Fruit fly (Drosophila melanogaster) whole organism, prepupa: ENCODE data around the gene Taf4.

Experiments
- Blimp-1 ChIP-seq: fragments of 200-800 bp; sonication (Bioruptor generic); optimal IDR thresholded peaks from 3 replicates; lab custom pipeline; 2017; ENCODE audit warnings: missing biosample characterization, missing genetic modification characterization, mild to moderate bottlenecking, moderate library complexity, missing genetic modification reagents
- CG10631 ChIP-seq: fragments of 200-800 bp; sonication (Bioruptor generic); optimal IDR thresholded peaks from 2 replicates; lab custom pipeline; 2016; ENCODE audit warnings: missing biosample characterization, missing genetic modification characterization
- CG10669 ChIP-seq: fragments of 200-800 bp; sonication (Bioruptor generic); optimal IDR thresholded peaks from 3 replicates; lab custom pipeline; 2018; ENCODE audit warnings: missing biosample characterization, mild to moderate bottlenecking, missing genetic modification characterization, moderate library complexity
- CG11294 ChIP-seq: fragments of 200-800 bp; sonication (Bioruptor generic); IDR thresholded peaks from 2 replicates; pipeline ENCODE4 v1.3.6; 2022; ENCODE audit warnings: missing biosample characterization, missing genetic modification characterization
- CG11762 ChIP-seq: fragments of 200-800 bp; sonication (Bioruptor generic); optimal IDR thresholded peaks from 3 replicates; lab custom pipeline; 2016; ENCODE audit warnings: missing biosample characterization, missing genetic modification characterization; ENCODE audit not compliant: insufficient read depth
- CG11902 ChIP-seq: fragments of 200-800 bp; sonication (Bioruptor generic); optimal IDR thresholded peaks from 3 replicates; lab custom pipeline; 2016; ENCODE audit warnings: missing biosample characterization, missing genetic modification characterization
- CG15336 ChIP-seq: fragments of 200-800 bp; sonication (Bioruptor generic); IDR thresholded peaks from 2 replicates; pipeline ENCODE4 v1.3.6; 2022; ENCODE audit warnings: missing biosample characterization, missing genetic modification characterization
- CG1621 ChIP-seq: fragments of 200-800 bp; sonication (Bioruptor generic); optimal IDR thresholded peaks from 3 replicates; lab custom pipeline; 2018; ENCODE audit warnings: missing biosample characterization, mild to moderate bottlenecking, missing genetic modification characterization
- CG16779 ChIP-seq: fragments of 200-800 bp; sonication (Bioruptor generic); optimal IDR thresholded peaks from 3 replicates; lab custom pipeline; 2017; ENCODE audit warnings: missing biosample characterization, mild to moderate bottlenecking, missing genetic modification characterization
- CG3032 ChIP-seq: fragments of 200-800 bp; optimal IDR thresholded peaks from 2 replicates; lab custom pipeline; 2019; ENCODE audit warnings: missing biosample characterization, mild to moderate bottlenecking, missing genetic modification characterization, moderate library complexity
- CG31627 ChIP-seq: fragments of 200-800 bp; sonication (Bioruptor generic); optimal IDR thresholded peaks from 3 replicates; lab custom pipeline; 2016; ENCODE audit warnings: missing biosample characterization, missing genetic modification characterization
- CG3919 ChIP-seq: fragments of 200-800 bp; sonication (Bioruptor generic); optimal IDR thresholded peaks from 3 replicates; lab custom pipeline; 2016; ENCODE audit warnings: missing biosample characterization, missing genetic modification characterization
- CG4318 ChIP-seq: fragments of 200-800 bp; sonication (Bioruptor generic); optimal IDR thresholded peaks from 3 replicates; lab custom pipeline; 2017; ENCODE audit warnings: missing biosample characterization, mild to moderate bottlenecking, missing genetic modification characterization
- CG6276 ChIP-seq: fragments of 200-800 bp; sonication (Bioruptor generic); optimal IDR thresholded peaks from 2 replicates; lab custom pipeline; 2017; ENCODE audit warnings: missing biosample characterization, mild to moderate bottlenecking, missing genetic modification characterization
- CG6792 ChIP-seq: fragments of 200-800 bp; sonication (Bioruptor generic); optimal IDR thresholded peaks from 3 replicates; lab custom pipeline; 2016; ENCODE audit warnings: missing biosample characterization, missing genetic modification characterization
- CG6854 ChIP-seq: fragments of 200-800 bp; sonication (Bioruptor generic); optimal IDR thresholded peaks from 2 replicates; lab custom pipeline; 2017; ENCODE audit warnings: missing biosample characterization, mild to moderate bottlenecking, missing genetic modification characterization
- CG8119 ChIP-seq: fragments of 200-800 bp; sonication (Bioruptor generic); IDR thresholded peaks from 3 replicates; pipeline ENCODE4 v1.3.6; 2022; ENCODE audit warnings: missing biosample characterization, missing genetic modification characterization
- CG9139 ChIP-seq: fragments of 200-800 bp; sonication (Bioruptor generic); optimal IDR thresholded peaks from 3 replicates; lab custom pipeline; 2017; ENCODE audit warnings: missing biosample characterization, mild to moderate bottlenecking, missing genetic modification characterization
- Eip75B ChIP-seq: fragments of 200-800 bp; sonication (Bioruptor generic); optimal IDR thresholded peaks from 3 replicates; lab custom pipeline; 2016; ENCODE audit warnings: missing biosample characterization, missing genetic modification characterization
- Eip78C ChIP-seq: fragments of 200-800 bp; sonication (Bioruptor generic); peaks from one replicate; lab custom pipeline; 2016; ENCODE audit warnings: missing biosample characterization, missing genetic modification characterization
- Eip93F ChIP-seq: fragments of 200-800 bp; sonication (Bioruptor generic); optimal IDR thresholded peaks from 2 replicates; lab custom pipeline; 2016; ENCODE audit warnings: missing biosample characterization, mild to moderate bottlenecking, missing genetic modification characterization
- Ets21C ChIP-seq: fragments of 200-800 bp; sonication (Bioruptor generic); optimal IDR thresholded peaks from 3 replicates; lab custom pipeline; 2016; ENCODE audit warnings: missing biosample characterization, missing genetic modification characterization
- Ets96B ChIP-seq: fragments of 200-800 bp; optimal IDR thresholded peaks from 2 replicates; lab custom pipeline; 2019; ENCODE audit warnings: missing biosample characterization, mild to moderate bottlenecking, missing genetic modification characterization, moderate library complexity
- Gug ChIP-seq: fragments of 200-800 bp; sonication (Bioruptor generic); IDR thresholded peaks from 2 replicates; pipeline ENCODE4 v1.3.6; 2022; ENCODE audit warnings: missing biosample characterization, missing genetic modification characterization
- Hr38 ChIP-seq: sonication (Bioruptor generic); optimal IDR thresholded peaks from 2 replicates; lab custom pipeline; 2016; ENCODE audit warnings: missing biosample characterization, missing genetic modification characterization
- Hr4 ChIP-seq: fragments of 200-800 bp; sonication (Bioruptor generic); optimal IDR thresholded peaks from 3 replicates; lab custom pipeline; 2016; ENCODE audit warnings: missing biosample characterization, missing genetic modification characterization
- Lpt ChIP-seq: fragments of 200-800 bp; sonication (Bioruptor generic); optimal IDR thresholded peaks from 3 replicates; lab custom pipeline; 2016; ENCODE audit warnings: missing biosample characterization, missing genetic modification characterization
- OdsH ChIP-seq: fragments of 200-800 bp; sonication (Bioruptor generic); optimal IDR thresholded peaks from 3 replicates; lab custom pipeline; 2016; ENCODE audit warnings: missing biosample characterization, missing genetic modification characterization
- Smox ChIP-seq: fragments of 200-800 bp; sonication (Bioruptor generic); optimal IDR thresholded peaks from 3 replicates; lab custom pipeline; 2016; ENCODE audit warnings: missing biosample characterization, missing genetic modification characterization
- Sox102F ChIP-seq: fragments of 200-800 bp; sonication (Bioruptor generic); optimal IDR thresholded peaks from 2 replicates; lab custom pipeline; 2016; ENCODE audit warnings: missing biosample characterization, mild to moderate bottlenecking, missing genetic modification characterization
- Sox14 ChIP-seq: fragments of 200-800 bp; sonication (Bioruptor generic); optimal IDR thresholded peaks from 3 replicates; lab custom pipeline; 2016; ENCODE audit warnings: missing biosample characterization, missing genetic modification characterization
- Sox15 ChIP-seq: fragments of 200-800 bp; sonication (Bioruptor generic); optimal IDR thresholded peaks from 3 replicates; lab custom pipeline; 2016; ENCODE audit warnings: missing biosample characterization, missing genetic modification characterization
- achi ChIP-seq: fragments of 200-800 bp; sonication (Bioruptor generic); optimal IDR thresholded peaks from 3 replicates; lab custom pipeline; 2016; ENCODE audit warnings: missing biosample characterization, missing genetic modification characterization
- acj6 ChIP-seq: fragments of 200-800 bp; sonication (Bioruptor generic); optimal IDR thresholded peaks from 3 replicates; lab custom pipeline; 2016; ENCODE audit warnings: missing biosample characterization, missing genetic modification characterization
- cyc ChIP-seq: fragments of 200-800 bp; sonication (Bioruptor generic); optimal IDR thresholded peaks from 3 replicates; lab custom pipeline; 2016; ENCODE audit warnings: missing biosample characterization, missing genetic modification characterization
- dac ChIP-seq: fragments of 200-800 bp; sonication (Bioruptor generic); optimal IDR thresholded peaks from 2 replicates; lab custom pipeline; 2017; ENCODE audit warnings: missing biosample characterization, mild to moderate bottlenecking, missing genetic modification characterization
- eg ChIP-seq: fragments of 200-800 bp; sonication (Bioruptor generic); IDR thresholded peaks from 3 replicates; pipeline ENCODE4 v1.3.6; 2022; ENCODE audit warnings: missing biosample characterization, missing genetic modification characterization
- fd59A ChIP-seq: fragments of 200-800 bp; sonication (Bioruptor generic); optimal IDR thresholded peaks from 2 replicates; lab custom pipeline; 2017; ENCODE audit warnings: missing biosample characterization, mild to moderate bottlenecking, missing genetic modification characterization, missing genetic modification reagents
- fd85E ChIP-seq: fragments of 200-800 bp; sonication (Bioruptor generic); optimal IDR thresholded peaks from 3 replicates; lab custom pipeline; 2016; ENCODE audit warnings: missing biosample characterization, missing genetic modification characterization
- fkh ChIP-seq: fragments of 200-800 bp; sonication (Bioruptor generic); optimal IDR thresholded peaks from 3 replicates; lab custom pipeline; 2017; ENCODE audit warnings: missing biosample characterization, mild to moderate bottlenecking, missing genetic modification characterization, moderate library complexity
- net ChIP-seq: fragments of 200-800 bp; sonication (Bioruptor generic); optimal IDR thresholded peaks from 3 replicates; lab custom pipeline; 2016; ENCODE audit warnings: missing biosample characterization, missing genetic modification characterization
- pdm3 ChIP-seq: fragments of 200-800 bp; sonication (Bioruptor generic); optimal IDR thresholded peaks from 3 replicates; lab custom pipeline; 2016; ENCODE audit warnings: missing biosample characterization, missing genetic modification characterization
- salr ChIP-seq, 2 experiments: fragments of 200-800 bp; sonication (Bioruptor generic); optimal IDR thresholded peaks; 3 replicates each; lab custom pipeline; 2016 to 2018; ENCODE audit warnings: missing biosample characterization in 2 of 2, missing genetic modification characterization in 2 of 2, mild to moderate bottlenecking in 1 of 2
- spab ChIP-seq: fragments of 200-800 bp; sonication (Bioruptor generic); optimal IDR thresholded peaks from 2 replicates; lab custom pipeline; 2017; ENCODE audit warnings: missing biosample characterization, mild to moderate bottlenecking, missing genetic modification characterization, missing genetic modification reagents
- ss ChIP-seq, 2 experiments: fragments of 200-800 bp; sonication (Bioruptor generic); optimal IDR thresholded peaks; 2 replicates in 1 of 2; 3 replicates in 1 of 2; lab custom pipeline; 2017 to 2018; ENCODE audit warnings: mild to moderate bottlenecking in 2 of 2, missing biosample characterization in 2 of 2, missing genetic modification characterization in 2 of 2, moderate library complexity in 1 of 2
- svp ChIP-seq: fragments of 200-800 bp; sonication (Bioruptor generic); peaks from one replicate; lab custom pipeline; 2016; ENCODE audit warnings: missing biosample characterization, missing genetic modification characterization
- topi ChIP-seq: fragments of 200-800 bp; sonication (Bioruptor generic); optimal IDR thresholded peaks from 3 replicates; lab custom pipeline; 2016; ENCODE audit warnings: missing biosample characterization, missing genetic modification characterization

Taf4 gene

DNA sequence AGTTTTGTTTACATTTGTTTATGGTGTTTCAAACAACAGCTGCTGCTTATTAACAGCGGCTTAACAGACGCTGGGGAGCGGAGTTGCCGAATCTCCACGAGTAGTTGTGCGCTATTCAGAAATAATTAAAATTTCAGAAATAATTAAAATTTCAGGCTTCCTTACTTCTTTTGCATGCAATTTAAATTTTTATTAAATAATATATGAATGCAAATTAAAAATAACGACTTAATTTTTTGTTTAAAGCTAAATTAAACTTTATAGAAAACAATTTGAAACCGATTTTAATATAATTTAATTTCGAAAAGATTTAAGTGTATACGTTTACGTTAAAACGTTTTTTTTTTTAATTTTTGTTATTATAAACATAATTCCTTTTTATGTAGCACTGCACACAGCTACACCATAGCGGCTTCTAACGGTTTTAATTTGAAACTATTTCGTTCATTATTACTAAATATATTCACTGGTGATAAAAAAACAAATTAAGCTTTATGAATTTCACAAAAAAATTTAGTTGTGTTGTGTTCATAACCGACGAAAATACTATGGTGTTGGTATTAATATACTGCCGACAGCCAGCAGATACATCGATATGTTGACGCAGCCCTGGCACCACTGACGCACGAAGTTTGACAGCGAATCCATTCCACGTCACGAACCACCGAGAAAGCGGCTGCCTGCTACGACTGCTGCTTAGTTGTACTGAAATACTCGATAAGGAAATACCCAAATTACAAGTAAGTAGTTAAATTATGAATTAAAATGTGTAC lies 16.1 kb downstream of the Taf4 start, which contains the start of gene SsRbeta (continued):
- TF ChIP-seq Sox102F (GFP tag; lab: Kevin White, UChicago) (no peak), Blimp-1 (GFP tag; lab: Kevin White, UChicago) (no peak), acj6 (GFP tag; lab: Kevin White, UChicago) (peak; percentile 38)

DNA sequence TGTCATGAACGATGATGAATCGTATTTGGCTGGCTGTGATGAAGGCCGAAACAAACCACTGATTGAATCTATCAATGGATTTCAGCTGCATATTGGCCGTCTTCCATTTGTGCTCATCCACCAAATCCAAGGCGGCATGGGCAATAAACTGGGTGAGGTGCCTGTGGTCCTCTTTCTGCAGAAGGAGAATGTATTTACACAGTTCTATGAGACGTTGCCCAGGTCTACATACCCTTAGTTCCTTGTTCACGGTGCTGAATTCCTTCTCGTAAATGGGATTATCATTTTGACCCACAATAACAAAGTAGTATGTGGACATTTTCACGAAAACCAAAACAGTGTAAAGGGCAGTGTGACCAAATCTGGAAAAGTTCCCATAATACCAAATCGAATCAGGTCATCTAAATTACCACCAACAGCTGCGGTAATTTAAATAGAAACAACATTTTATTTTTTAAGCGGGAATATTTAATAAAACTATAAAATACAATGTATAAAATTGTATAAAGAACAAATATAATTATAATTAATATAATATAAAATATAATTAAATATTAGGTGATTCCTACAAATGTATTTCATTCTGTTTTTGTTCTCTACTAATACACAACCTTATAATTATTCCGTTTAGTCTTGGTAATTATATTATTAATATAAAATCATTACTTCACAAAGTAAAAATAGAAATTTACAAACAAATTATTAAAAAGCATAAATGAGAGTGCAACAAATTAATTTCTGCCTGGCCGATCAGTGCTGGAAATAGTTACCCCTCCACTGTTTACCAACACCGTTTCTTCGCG lies 18.5 kb downstream of the Taf4 start, which contains the start of the genes Trs20 and elg1:
Gene Trs20 (minus strand): TSS at position 369 of the 803 bp plus-strand sequence.
Gene elg1 (plus strand): TSS at position 765 of the 803 bp plus-strand sequence.
- TF ChIP-seq Hr38 (no peak), CG16779 (tag; lab: Kevin White, UChicago) (no peak), fkh (GFP tag; lab: Kevin White, UChicago) (no peak), spab (GFP tag; lab: Kevin White, UChicago) (no peak), CG6792 (GFP tag; lab: Kevin White, UChicago) (peak; percentile 41), OdsH (GFP tag; lab: Kevin White, UChicago) (peak; percentile 61), topi (GFP tag; lab: Kevin White, UChicago) (peak; percentile 19), Gug (GFP tag; lab: Robert Waterston, UW) (peak; percentile 23; the same call in 1 of the 2 replicates), fd85E (GFP tag; lab: Kevin White, UChicago) (no peak), Eip78C (GFP tag; lab: Kevin White, UChicago) (no peak), acj6 (GFP tag; lab: Kevin White, UChicago) (peak; percentile 52), cyc (GFP tag; lab: Kevin White, UChicago) (peak; percentile 11), Ets96B (tag; lab: Kevin White, UChicago) (peak; percentile 47), CG11902 (no peak), CG10669 (GFP tag; lab: Kevin White, UChicago) (no peak), Eip75B (GFP tag; lab: Kevin White, UChicago) (no peak), ss (GFP tag; optimal IDR thresholded peaks at IDR 0.05; lab: Kevin White, UChicago) (peak in 1 of 2 experiments; percentile 62), achi (GFP tag; lab: Kevin White, UChicago) (no peak), CG9139 (GFP tag; lab: Kevin White, UChicago) (no peak), Ets21C (GFP tag; lab: Kevin White, UChicago) (no peak), Eip93F (GFP tag; lab: Kevin White, UChicago) (no peak), CG6276 (GFP tag; lab: Kevin White, UChicago) (no peak), CG8119 (GFP tag; lab: Robert Waterston, UW) (no peak), Sox102F (GFP tag; lab: Kevin White, UChicago) (no peak), pdm3 (GFP tag; lab: Kevin White, UChicago) (no peak), CG6854 (GFP tag; lab: Kevin White, UChicago) (peak; percentile 31), fd59A (no peak), CG3919 (GFP tag; lab: Kevin White, UChicago) (no peak), Sox15 (GFP tag; lab: Kevin White, UChicago) (no peak), Smox (GFP tag; lab: Kevin White, UChicago) (no peak), eg (no peak), CG3032 (peak; percentile 64), CG1621 (tag; lab: Kevin White, UChicago) (no peak), CG11294 (GFP tag; lab: Robert Waterston, UW) (no peak), Sox14 (GFP tag; lab: Kevin White, UChicago) (peak; percentile 30), CG15336 (GFP tag; lab: Robert Waterston, UW) (no peak), CG31627 (GFP tag; lab: Kevin White, UChicago) (peak; percentile 13), CG11762 (GFP tag; lab: Kevin White, UChicago) (peak; percentile 20), net (no peak), salr (GFP tag; optimal IDR thresholded peaks at IDR 0.05; lab: Kevin White, UChicago) (no peak), CG4318 (no peak), CG10631 (peak; percentile 18), Lpt (GFP tag; lab: Kevin White, UChicago) (no peak), svp (GFP tag; lab: Kevin White, UChicago) (no peak), Hr4 (no peak), Blimp-1 (GFP tag; lab: Kevin White, UChicago) (no peak), dac (GFP tag; lab: Kevin White, UChicago) (no peak)
